Fruit fly (Drosophila melanogaster) whole organism, adult: Measurements from ENCODE around the gene CG13833.

Source experiments
- CG11617 ChIP-seq: fragments of 200-800 bp; sonication (Bioruptor generic); optimal IDR thresholded peaks from 2 replicates; lab custom pipeline; 2017; ENCODE audit warnings: mild to moderate bottlenecking, missing biosample characterization, missing genetic modification reagents, missing genetic modification characterization
- CG12768 ChIP-seq: fragments of 200-800 bp; sonication (Bioruptor generic); optimal IDR thresholded peaks from 2 replicates; lab custom pipeline; 2017; ENCODE audit warnings: missing biosample characterization, missing genetic modification characterization, mild to moderate bottlenecking, moderate library complexity, missing genetic modification reagents
- CG14711 ChIP-seq: fragments of 200-800 bp; sonication (Bioruptor generic); optimal IDR thresholded peaks from 2 replicates; lab custom pipeline; 2018; ENCODE audit warnings: missing biosample characterization, mild to moderate bottlenecking, missing genetic modification characterization, moderate library complexity
- CG1620 ChIP-seq: fragments of 200-800 bp; sonication (Bioruptor generic); optimal IDR thresholded peaks from 2 replicates; lab custom pipeline; 2016; ENCODE audit warnings: missing biosample characterization, missing genetic modification characterization
- CG33017 ChIP-seq: fragments of 200-800 bp; sonication (Bioruptor generic); optimal IDR thresholded peaks from 2 replicates; lab custom pipeline; 2018; ENCODE audit warnings: missing biosample characterization, mild to moderate bottlenecking, missing genetic modification characterization, moderate library complexity
- CG5204 ChIP-seq: fragments of 200-800 bp; sonication (Bioruptor generic); optimal IDR thresholded peaks from 2 replicates; lab custom pipeline; 2016; ENCODE audit warnings: missing biosample characterization, missing genetic modification characterization
- CG7045 ChIP-seq: fragments of 200-800 bp; sonication (Bioruptor generic); optimal IDR thresholded peaks from 2 replicates; lab custom pipeline; 2017; ENCODE audit warnings: missing biosample characterization, mild to moderate bottlenecking, missing genetic modification characterization
- CG7101 ChIP-seq: fragments of 200-800 bp; sonication (Bioruptor generic); optimal IDR thresholded peaks from 2 replicates; lab custom pipeline; 2018; ENCODE audit warnings: missing biosample characterization, mild to moderate bottlenecking, missing genetic modification characterization, moderate library complexity
- Clk ChIP-seq: fragments of 200-800 bp; sonication (Bioruptor generic); optimal IDR thresholded peaks from 2 replicates; lab custom pipeline; 2017; ENCODE audit warnings: missing biosample characterization, missing genetic modification characterization
- Crg-1 ChIP-seq: fragments of 200-800 bp; sonication (Bioruptor generic); optimal IDR thresholded peaks from 2 replicates; lab custom pipeline; 2016; ENCODE audit warnings: missing biosample characterization, missing genetic modification characterization
- Hr96 ChIP-seq: fragments of 200-800 bp; sonication (Bioruptor generic); optimal IDR thresholded peaks from 2 replicates; lab custom pipeline; 2016; ENCODE audit warnings: missing biosample characterization, missing genetic modification characterization
- Mnt ChIP-seq: fragments of 200-800 bp; sonication (Bioruptor generic); optimal IDR thresholded peaks from 2 replicates; lab custom pipeline; 2016; ENCODE audit warnings: missing biosample characterization, mild to moderate bottlenecking, missing genetic modification characterization
- bab1 ChIP-seq: fragments of 200-800 bp; sonication (Bioruptor generic); optimal IDR thresholded peaks from 3 replicates; lab custom pipeline; 2019; ENCODE audit warnings: missing biosample characterization, mild to moderate bottlenecking, missing genetic modification characterization, moderate library complexity
- cic ChIP-seq: fragments of 200-800 bp; sonication (Bioruptor generic); optimal IDR thresholded peaks from 2 replicates; lab custom pipeline; 2017; ENCODE audit warnings: missing biosample characterization, mild to moderate bottlenecking, missing genetic modification characterization, moderate library complexity
- cnc ChIP-seq, 2 experiments: fragments of >200 bp; optimal IDR thresholded peaks; 2 replicates each; lab custom pipeline; 2017
- kay ChIP-seq: fragments of 200-800 bp; sonication (Bioruptor generic); peaks from one replicate; lab custom pipeline; 2016; ENCODE audit warnings: missing biosample characterization, missing genetic modification characterization, borderline replicate concordance
- ovo ChIP-seq: fragments of 200-800 bp; sonication (Bioruptor generic); optimal IDR thresholded peaks from 2 replicates; lab custom pipeline; 2016; ENCODE audit warnings: missing biosample characterization, missing genetic modification characterization
- pad ChIP-seq: fragments of 200-800 bp; sonication (Bioruptor generic); optimal IDR thresholded peaks from 3 replicates; lab custom pipeline; 2017; ENCODE audit warnings: missing biosample characterization, missing genetic modification characterization, mild to moderate bottlenecking, moderate library complexity, missing genetic modification reagents
- tj ChIP-seq: fragments of 200-800 bp; sonication (Bioruptor generic); optimal IDR thresholded peaks from 3 replicates; lab custom pipeline; 2017; ENCODE audit warnings: missing biosample characterization, mild to moderate bottlenecking, missing genetic modification characterization, moderate library complexity
- toe ChIP-seq: fragments of 200-800 bp; sonication (Bioruptor generic); optimal IDR thresholded peaks from 2 replicates; lab custom pipeline; 2016; ENCODE audit warnings: missing biosample characterization, missing genetic modification characterization

The CG13833 gene

DNA sequence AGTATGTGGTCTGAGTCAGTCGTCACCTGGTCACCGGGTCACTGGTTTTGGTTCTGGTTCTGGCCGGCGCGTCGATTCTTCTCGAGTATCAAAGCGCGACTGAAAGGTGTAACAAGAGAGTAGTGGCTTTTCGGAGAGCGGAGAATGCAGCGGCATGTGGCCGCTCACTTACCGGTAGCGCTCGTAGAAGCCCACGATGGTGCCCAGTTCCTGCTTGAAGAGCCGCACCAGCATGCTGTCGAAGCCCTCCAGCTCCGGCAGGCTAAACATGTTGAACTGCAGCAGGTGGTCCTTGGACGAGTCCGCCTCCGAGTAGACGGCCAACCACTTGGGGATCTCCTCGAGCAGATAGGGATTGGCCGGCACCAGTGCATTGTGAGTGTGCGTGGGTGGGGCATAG, 23.5 kb upstream of the CG13833 start, which contains the start of gene Ctns:
TSS of gene Ctns (minus strand) at position 101 of the 400 bp plus-strand sequence.
- TF ChIP-seq pad (no peak), cnc (optimal IDR thresholded peaks at IDR 0.05; lab: Kevin White, UChicago) (no peak)

DNA sequence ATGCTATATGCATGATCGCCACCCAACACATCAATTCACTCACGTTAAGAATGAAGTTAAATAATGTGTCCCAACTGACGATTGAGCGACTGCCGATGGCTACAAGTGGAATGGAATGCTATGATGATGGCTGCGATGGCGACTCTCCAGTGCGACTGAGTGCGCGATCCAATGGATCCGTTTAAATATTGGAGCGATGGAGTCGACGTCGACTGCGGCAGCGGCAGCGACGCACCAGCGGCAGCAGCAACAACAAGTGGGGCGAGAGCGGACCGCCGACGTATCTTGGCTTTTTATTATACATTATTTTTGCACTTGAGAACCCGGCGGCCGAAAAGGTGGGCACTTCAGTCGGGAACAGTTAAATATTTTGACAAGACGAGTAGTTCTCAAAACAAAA, 22.0 kb upstream of the CG13833 start:
- TF ChIP-seq bab1 (GFP tag; lab: Kevin White, UChicago) = peak; percentile 2
- no peak for TF ChIP-seq cic

dm6 chr3R:23056753-23057152, 21.4 kb upstream of the CG13833 start:
- TF ChIP-seq ovo (GFP tag; lab: Kevin White, UChicago) (no peak), Mnt (peak; percentile 11), cic (peak; percentile 11)

dm6 chr3R:23056113-23056512, 20.8 kb upstream of the CG13833 start:
- TF ChIP-seq Hr96 (no peak), CG7101 (tag; lab: Kevin White, UChicago) (no peak), CG7045 (GFP tag; lab: Kevin White, UChicago) (no peak), bab1 (GFP tag; lab: Kevin White, UChicago) (no peak), CG12768 (GFP tag; lab: Kevin White, UChicago) (no peak), CG33017 (tag; lab: Kevin White, UChicago) (no peak), Mnt (no peak), tj (GFP tag; lab: Kevin White, UChicago) (no peak), CG11617 (GFP tag; lab: Kevin White, UChicago) (no peak), toe (GFP tag; lab: Kevin White, UChicago) (no peak), cic (no peak), Crg-1 (no peak)

DNA sequence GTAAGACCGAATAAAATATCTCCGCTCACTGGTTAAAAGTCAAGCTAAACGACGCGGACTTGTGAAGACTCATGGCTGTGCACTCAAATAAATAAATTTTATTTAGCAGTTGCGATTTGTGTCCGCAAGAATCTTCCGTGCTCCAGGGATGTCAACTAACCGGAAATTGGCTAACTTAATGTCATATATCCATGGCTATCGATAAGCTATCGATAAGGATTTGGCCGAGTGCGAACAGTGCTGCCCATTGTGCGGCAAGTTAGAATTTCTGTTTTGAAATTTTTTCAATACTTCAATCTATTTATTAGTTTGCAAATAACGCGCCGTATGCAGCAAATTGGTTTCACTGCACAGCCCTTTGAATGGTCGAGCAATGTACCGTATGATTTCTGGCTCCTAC, 18.6 kb upstream of the CG13833 start, which contains the start of gene p53:
TSS of gene p53 (minus strand) at position 147 of the 400 bp plus-strand sequence.
- TF ChIP-seq tj (GFP tag; lab: Kevin White, UChicago) (no peak), kay (no peak), CG7045 (GFP tag; lab: Kevin White, UChicago) (no peak), bab1 (GFP tag; lab: Kevin White, UChicago) (peak; percentile 51), cic (no peak), Clk (GFP tag; lab: Kevin White, UChicago) (no peak), toe (GFP tag; lab: Kevin White, UChicago) (peak; percentile 35), CG1620 (GFP tag; lab: Kevin White, UChicago) (peak; percentile 23), CG7101 (tag; lab: Kevin White, UChicago) (peak; percentile 49), Hr96 (peak; percentile 22), Mnt (peak; percentile 7), ovo (GFP tag; lab: Kevin White, UChicago) (no peak), CG14711 (tag; lab: Kevin White, UChicago) (peak; percentile 51), cnc (optimal IDR thresholded peaks at IDR 0.05; lab: Kevin White, UChicago) (no peak), CG11617 (GFP tag; lab: Kevin White, UChicago) (peak; percentile 33), CG33017 (tag; lab: Kevin White, UChicago) (no peak), Crg-1 (no peak), CG12768 (GFP tag; lab: Kevin White, UChicago) (no peak), pad (peak; percentile 18), CG5204 (GFP tag; lab: Kevin White, UChicago) (peak; percentile 35)

dm6 chr3R:23053135-23053730, 17.9 kb upstream of the CG13833 start:
- TF ChIP-seq toe (GFP tag; lab: Kevin White, UChicago) (no peak), bab1 (GFP tag; lab: Kevin White, UChicago) (no peak), ovo (GFP tag; lab: Kevin White, UChicago) (no peak), CG5204 (GFP tag; lab: Kevin White, UChicago) (no peak), pad (no peak), CG7101 (tag; lab: Kevin White, UChicago) (no peak), CG11617 (GFP tag; lab: Kevin White, UChicago) (no peak), CG12768 (GFP tag; lab: Kevin White, UChicago) (no peak)

DNA sequence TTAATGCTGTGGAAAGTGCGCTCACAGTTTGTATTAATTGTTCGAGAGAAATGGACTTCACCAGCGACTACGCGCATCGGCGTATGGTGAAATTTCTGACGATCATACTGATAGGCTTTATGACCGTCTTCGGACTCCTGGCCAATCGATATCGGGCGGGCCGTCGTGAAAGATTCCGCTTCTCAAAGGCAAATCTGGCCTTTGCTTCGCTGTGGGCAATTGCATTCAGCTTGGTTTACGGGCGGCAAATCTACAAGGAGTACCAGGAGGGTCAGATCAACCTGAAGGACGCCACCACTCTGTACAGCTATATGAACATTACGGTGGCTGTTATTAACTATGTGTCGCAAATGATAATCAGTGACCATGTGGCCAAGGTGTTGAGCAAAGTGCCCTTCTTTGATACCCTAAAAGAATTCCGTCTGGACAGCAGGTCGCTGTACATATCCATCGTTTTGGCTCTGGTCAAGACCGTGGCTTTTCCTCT, 16.3 kb upstream of the CG13833 start, which contains the start of gene Gr94a:
TSS of gene Gr94a (plus strand) at position 51 of the 487 bp plus-strand sequence.
- TF ChIP-seq CG33017 (tag; lab: Kevin White, UChicago) = no peak
- TF ChIP-seq CG5204 (GFP tag; lab: Kevin White, UChicago) = no peak
- no peak for TF ChIP-seq CG1620 (GFP tag; lab: Kevin White, UChicago)
- TF ChIP-seq ovo (GFP tag; lab: Kevin White, UChicago) = no peak
- TF ChIP-seq cnc (optimal IDR thresholded peaks at IDR 0.05; lab: Kevin White, UChicago) = no peak
- TF ChIP-seq toe (GFP tag; lab: Kevin White, UChicago) = no peak
- no peak for TF ChIP-seq Clk (GFP tag; lab: Kevin White, UChicago)
- TF ChIP-seq CG7045 (GFP tag; lab: Kevin White, UChicago) = no peak
